Worm (Caenorhabditis elegans): Measurements from ENCODE around the gene wdr-5.2.

ce11 chrX:14359571-14359970 lies 9.7 kb downstream of the wdr-5.2 start:
- TF ChIP-seq daf-12 (tag; optimal IDR thresholded peaks at IDR 0.05): no peak
- no peak for TF ChIP-seq snpc-4 (tag; optimal IDR thresholded peaks at IDR 0.05)
- TF ChIP-seq unc-62 (GFP tag; optimal IDR thresholded peaks at IDR 0.05): no peak
- TF ChIP-seq nhr-11 (tag; optimal IDR thresholded peaks at IDR 0.05): no peak
